Fruit fly (Drosophila melanogaster): ENCODE measurements around the gene CG15186.

DNA sequence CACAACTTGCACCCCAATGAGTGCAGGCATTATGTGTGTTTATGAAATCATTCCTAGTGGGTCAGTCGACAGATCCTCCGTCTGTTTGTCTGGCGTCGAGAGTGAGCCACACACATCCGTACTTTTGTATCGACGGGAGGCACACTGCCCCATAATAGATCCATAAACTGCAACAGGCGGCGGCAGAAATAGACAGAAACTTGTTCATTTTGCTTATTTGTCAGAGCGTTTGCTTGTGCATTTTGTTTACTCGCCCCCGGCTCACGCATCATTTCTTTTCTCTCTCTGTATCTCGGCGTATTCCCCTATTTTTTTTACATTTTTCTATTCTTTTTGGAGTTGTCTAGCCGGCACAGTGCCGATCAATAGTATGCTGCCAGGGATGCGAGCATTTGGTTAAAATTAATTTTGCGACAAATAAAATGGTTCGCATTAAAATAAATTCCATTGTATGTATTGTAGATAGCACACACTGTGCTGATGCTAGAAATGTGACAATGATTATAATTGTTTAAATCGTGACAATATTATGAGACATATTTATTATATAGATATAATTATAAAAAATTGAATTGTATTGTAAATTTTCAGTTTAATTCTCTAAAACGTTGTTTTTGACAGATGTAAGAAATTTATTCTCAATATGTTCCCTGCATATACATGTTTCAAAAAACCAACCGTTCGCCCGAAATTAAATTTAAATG is 3.8 kb downstream of the CG15186 start:
- TF ChIP-seq h (optimal IDR thresholded peaks at IDR 0.05) (no peak), Sin3A (optimal IDR thresholded peaks at IDR 0.05) (no peak), psq (optimal IDR thresholded peaks at IDR 0.05) (no peak), insv (optimal IDR thresholded peaks at IDR 0.05) (no peak), ttk (optimal IDR thresholded peaks at IDR 0.05) (no peak), Myc (optimal IDR thresholded peaks at IDR 0.05) (no peak)

Data from Kc167 (cell line).